Fruit fly (Drosophila melanogaster) whole organism, adult: ENCODE data around the gene Meics.
A peak's percentile ranks its signal among the peaks of the same experiment; 100 is the strongest.

Source experiments
- CG11617 ChIP-seq: fragments of 200-800 bp; sonication (Bioruptor generic); optimal IDR thresholded peaks from 2 replicates; lab custom pipeline; 2017; ENCODE audit warnings: mild to moderate bottlenecking, missing biosample characterization, missing genetic modification reagents, missing genetic modification characterization
- CG12768 ChIP-seq: fragments of 200-800 bp; sonication (Bioruptor generic); optimal IDR thresholded peaks from 2 replicates; lab custom pipeline; 2017; ENCODE audit warnings: missing biosample characterization, missing genetic modification characterization, mild to moderate bottlenecking, moderate library complexity, missing genetic modification reagents
- CG14711 ChIP-seq: fragments of 200-800 bp; sonication (Bioruptor generic); optimal IDR thresholded peaks from 2 replicates; lab custom pipeline; 2018; ENCODE audit warnings: missing biosample characterization, mild to moderate bottlenecking, missing genetic modification characterization, moderate library complexity
- CG1620 ChIP-seq: fragments of 200-800 bp; sonication (Bioruptor generic); optimal IDR thresholded peaks from 2 replicates; lab custom pipeline; 2016; ENCODE audit warnings: missing biosample characterization, missing genetic modification characterization
- CG33017 ChIP-seq: fragments of 200-800 bp; sonication (Bioruptor generic); optimal IDR thresholded peaks from 2 replicates; lab custom pipeline; 2018; ENCODE audit warnings: missing biosample characterization, mild to moderate bottlenecking, missing genetic modification characterization, moderate library complexity
- CG5204 ChIP-seq: fragments of 200-800 bp; sonication (Bioruptor generic); optimal IDR thresholded peaks from 2 replicates; lab custom pipeline; 2016; ENCODE audit warnings: missing biosample characterization, missing genetic modification characterization
- CG7045 ChIP-seq: fragments of 200-800 bp; sonication (Bioruptor generic); optimal IDR thresholded peaks from 2 replicates; lab custom pipeline; 2017; ENCODE audit warnings: missing biosample characterization, mild to moderate bottlenecking, missing genetic modification characterization
- CG7101 ChIP-seq: fragments of 200-800 bp; sonication (Bioruptor generic); optimal IDR thresholded peaks from 2 replicates; lab custom pipeline; 2018; ENCODE audit warnings: missing biosample characterization, mild to moderate bottlenecking, missing genetic modification characterization, moderate library complexity
- Clk ChIP-seq: fragments of 200-800 bp; sonication (Bioruptor generic); optimal IDR thresholded peaks from 2 replicates; lab custom pipeline; 2017; ENCODE audit warnings: missing biosample characterization, missing genetic modification characterization
- Crg-1 ChIP-seq: fragments of 200-800 bp; sonication (Bioruptor generic); optimal IDR thresholded peaks from 2 replicates; lab custom pipeline; 2016; ENCODE audit warnings: missing biosample characterization, missing genetic modification characterization
- Hr96 ChIP-seq: fragments of 200-800 bp; sonication (Bioruptor generic); optimal IDR thresholded peaks from 2 replicates; lab custom pipeline; 2016; ENCODE audit warnings: missing biosample characterization, missing genetic modification characterization
- Mnt ChIP-seq: fragments of 200-800 bp; sonication (Bioruptor generic); optimal IDR thresholded peaks from 2 replicates; lab custom pipeline; 2016; ENCODE audit warnings: missing biosample characterization, mild to moderate bottlenecking, missing genetic modification characterization
- bab1 ChIP-seq: fragments of 200-800 bp; sonication (Bioruptor generic); optimal IDR thresholded peaks from 3 replicates; lab custom pipeline; 2019; ENCODE audit warnings: missing biosample characterization, mild to moderate bottlenecking, missing genetic modification characterization, moderate library complexity
- cic ChIP-seq: fragments of 200-800 bp; sonication (Bioruptor generic); optimal IDR thresholded peaks from 2 replicates; lab custom pipeline; 2017; ENCODE audit warnings: missing biosample characterization, mild to moderate bottlenecking, missing genetic modification characterization, moderate library complexity
- cnc ChIP-seq, 2 experiments: fragments of >200 bp; optimal IDR thresholded peaks; 2 replicates each; lab custom pipeline; 2017
- kay ChIP-seq: fragments of 200-800 bp; sonication (Bioruptor generic); peaks from one replicate; lab custom pipeline; 2016; ENCODE audit warnings: missing biosample characterization, missing genetic modification characterization, borderline replicate concordance
- ovo ChIP-seq: fragments of 200-800 bp; sonication (Bioruptor generic); optimal IDR thresholded peaks from 2 replicates; lab custom pipeline; 2016; ENCODE audit warnings: missing biosample characterization, missing genetic modification characterization
- pad ChIP-seq: fragments of 200-800 bp; sonication (Bioruptor generic); optimal IDR thresholded peaks from 3 replicates; lab custom pipeline; 2017; ENCODE audit warnings: missing biosample characterization, missing genetic modification characterization, mild to moderate bottlenecking, moderate library complexity, missing genetic modification reagents
- tj ChIP-seq: fragments of 200-800 bp; sonication (Bioruptor generic); optimal IDR thresholded peaks from 3 replicates; lab custom pipeline; 2017; ENCODE audit warnings: missing biosample characterization, mild to moderate bottlenecking, missing genetic modification characterization, moderate library complexity
- toe ChIP-seq: fragments of 200-800 bp; sonication (Bioruptor generic); optimal IDR thresholded peaks from 2 replicates; lab custom pipeline; 2016; ENCODE audit warnings: missing biosample characterization, missing genetic modification characterization

The Meics gene

dm6 chr3L:13999204-13999603, 34.7 kb upstream of the Meics start, which contains the start of gene CG17359:
TSS of gene CG17359 (minus strand) at chr3L:13999251.
- TF ChIP-seq CG7101: no peak
- no peak for TF ChIP-seq pad (GFP tag; lab: Kevin White, UChicago)
- no peak for TF ChIP-seq CG11617 (GFP tag; lab: Kevin White, UChicago)
- TF ChIP-seq CG12768 (GFP tag; lab: Kevin White, UChicago): no peak
- no peak for TF ChIP-seq Clk
- no peak for TF ChIP-seq tj
- TF ChIP-seq CG7045 (GFP tag; lab: Kevin White, UChicago): no peak
- TF ChIP-seq bab1 (GFP tag; lab: Kevin White, UChicago): no peak
- no peak for TF ChIP-seq cnc (optimal IDR thresholded peaks at IDR 0.05; lab: Kevin White, UChicago)
- no peak for TF ChIP-seq Crg-1 (GFP tag; lab: Kevin White, UChicago)
- no peak for TF ChIP-seq toe (GFP tag; lab: Kevin White, UChicago)
- TF ChIP-seq cic (GFP tag; lab: Kevin White, UChicago): no peak
- TF ChIP-seq ovo (GFP tag; lab: Kevin White, UChicago): no peak
- no peak for TF ChIP-seq kay (GFP tag; lab: Kevin White, UChicago)
- no peak for TF ChIP-seq Hr96 (GFP tag; lab: Kevin White, UChicago)
- no peak for TF ChIP-seq CG14711

- TF ChIP-seq CG14711 (peak; percentile 37), toe (GFP tag; lab: Kevin White, UChicago) (no peak), CG7101 (peak; percentile 15), ovo (GFP tag; lab: Kevin White, UChicago) (no peak)
Observed at dm6 chr3L:13996992-13997391, 32.5 kb upstream of the Meics start, which contains the start of gene CG17361. TSS of gene CG17361 (plus strand) at chr3L:13997191.

- no peak for TF ChIP-seq tj
- no peak for TF ChIP-seq Crg-1 (GFP tag; lab: Kevin White, UChicago)
- no peak for TF ChIP-seq toe (GFP tag; lab: Kevin White, UChicago)
- no peak for TF ChIP-seq Mnt (GFP tag; lab: Kevin White, UChicago)
- TF ChIP-seq CG14711: no peak
- TF ChIP-seq kay (GFP tag; lab: Kevin White, UChicago): no peak
- TF ChIP-seq bab1 (GFP tag; lab: Kevin White, UChicago): no peak
- no peak for TF ChIP-seq Clk
Observed at dm6 chr3L:13996437-13996836, 31.9 kb upstream of the Meics start.

DNA sequence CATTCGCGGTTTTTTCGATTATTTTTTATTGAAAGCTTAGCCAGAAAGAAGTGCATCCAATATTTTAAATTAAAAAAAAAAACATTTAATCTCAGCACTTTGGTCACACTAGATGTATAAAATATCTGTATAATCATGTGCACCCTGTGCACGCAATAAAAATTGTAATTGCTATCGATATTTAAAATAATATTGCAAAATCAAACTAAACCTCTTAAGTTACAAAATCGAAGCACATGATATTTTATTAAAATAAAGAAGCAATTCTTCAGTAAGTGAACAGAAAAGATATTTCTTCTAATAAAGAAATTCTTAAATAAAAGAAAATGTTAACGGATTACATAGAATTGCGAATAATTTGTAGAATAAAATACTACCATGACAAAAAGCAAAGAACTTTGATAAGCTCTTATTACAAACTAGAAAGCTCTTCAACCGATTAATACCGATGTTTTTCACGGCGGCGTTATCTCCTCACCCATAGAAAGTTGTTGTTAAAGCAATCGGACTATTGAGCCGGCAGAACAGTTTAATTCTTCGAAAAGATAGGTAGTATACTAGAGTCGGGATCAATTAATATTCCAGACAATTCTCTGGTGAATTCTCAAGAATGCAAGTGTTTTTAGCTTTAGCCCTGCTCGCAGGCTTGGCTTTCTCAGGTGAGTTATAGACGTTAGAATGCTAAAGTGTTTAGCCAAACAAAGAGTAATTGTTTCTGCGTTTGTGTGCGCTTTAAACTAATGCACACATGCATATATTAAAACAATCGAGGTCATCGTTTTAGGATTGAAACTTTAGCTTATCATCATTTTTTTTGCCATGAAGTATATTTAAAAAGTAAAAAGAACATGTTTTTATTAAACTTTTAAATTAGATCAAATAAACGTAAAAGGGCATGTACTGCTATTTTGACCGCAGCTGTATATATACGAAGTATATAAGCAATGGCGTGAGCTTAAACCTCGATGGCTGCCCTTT, 29.5 kb upstream of the Meics start, which contains the start of gene CtsK1:
Gene CtsK1 (plus strand): TSS at position 490 of the 978 bp plus-strand sequence.
- TF ChIP-seq Crg-1 (GFP tag; lab: Kevin White, UChicago) (no peak), tj (peak; percentile 3), CG11617 (GFP tag; lab: Kevin White, UChicago) (peak; percentile 30), cnc (optimal IDR thresholded peaks at IDR 0.05; lab: Kevin White, UChicago) (no peak), CG12768 (GFP tag; lab: Kevin White, UChicago) (peak; percentile 63), CG7101 (peak; percentile 83), CG33017 (tag; lab: Kevin White, UChicago) (peak; percentile 86), Mnt (GFP tag; lab: Kevin White, UChicago) (no peak), CG1620 (no peak), ovo (GFP tag; lab: Kevin White, UChicago) (peak; percentile 63), pad (GFP tag; lab: Kevin White, UChicago) (peak; percentile 22), bab1 (GFP tag; lab: Kevin White, UChicago) (peak; percentile 88), Hr96 (GFP tag; lab: Kevin White, UChicago) (no peak), toe (GFP tag; lab: Kevin White, UChicago) (no peak), CG14711 (peak; percentile 63), CG7045 (GFP tag; lab: Kevin White, UChicago) (peak; percentile 25)

DNA sequence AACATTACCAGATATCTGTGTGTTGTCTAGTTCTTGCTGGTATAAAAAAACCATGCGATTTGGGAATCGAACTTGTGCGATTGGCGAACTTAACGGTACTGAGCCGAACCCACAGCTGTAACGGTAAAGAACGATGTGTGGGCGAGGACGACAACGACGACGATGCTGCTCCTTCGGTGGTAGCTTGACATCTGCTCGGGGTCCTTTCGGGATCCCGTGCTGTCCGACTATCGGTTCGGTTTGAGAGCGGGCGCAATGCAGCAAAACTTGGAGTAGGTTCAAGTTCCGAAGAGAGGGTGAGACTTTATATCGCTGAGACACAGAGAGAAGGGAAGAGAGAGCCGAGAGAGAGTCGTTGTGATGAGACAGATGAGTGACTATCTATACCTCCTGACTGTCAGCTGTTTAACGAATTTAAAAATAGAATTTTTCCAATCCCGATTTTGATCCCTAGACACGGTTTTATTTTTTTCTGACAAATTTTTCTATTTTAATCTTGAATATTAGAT, 28.8 kb upstream of the Meics start, which contains the start of gene CG17364:
Gene CG17364 (minus strand): TSS at position 168 of the 509 bp plus-strand sequence.
- TF ChIP-seq CG7045 (GFP tag; lab: Kevin White, UChicago) (no peak), pad (GFP tag; lab: Kevin White, UChicago) (no peak), toe (GFP tag; lab: Kevin White, UChicago) (no peak), Clk (no peak), tj (no peak), ovo (GFP tag; lab: Kevin White, UChicago) (no peak), CG7101 (no peak), Mnt (GFP tag; lab: Kevin White, UChicago) (no peak), Hr96 (GFP tag; lab: Kevin White, UChicago) (no peak), CG5204 (GFP tag; lab: Kevin White, UChicago) (no peak)

dm6 chr3L:13991314-13991713, 26.8 kb upstream of the Meics start:
- TF ChIP-seq CG5204 (GFP tag; lab: Kevin White, UChicago) (no peak), CG7101 (no peak), toe (GFP tag; lab: Kevin White, UChicago) (no peak), CG12768 (GFP tag; lab: Kevin White, UChicago) (no peak), CG7045 (GFP tag; lab: Kevin White, UChicago) (no peak), Mnt (GFP tag; lab: Kevin White, UChicago) (no peak)
